Worm (Caenorhabditis elegans): ENCODE measurements around the gene sru-7.

- no peak for TF ChIP-seq ref-1 (GFP tag; conservative IDR thresholded peaks at IDR 0.05)
- TF ChIP-seq cog-1 (tag; optimal IDR thresholded peaks at IDR 0.05), result no peak
- no peak for TF ChIP-seq flt-1 (GFP tag; IDR thresholded peaks at IDR 0.05)
- no peak for TF ChIP-seq klf-2 (GFP tag; conservative IDR thresholded peaks at IDR 0.05)
Measured at ce11 chrIV:8463716-8464115, 28.6 kb upstream of the sru-7 start, which contains the start of gene str-176.
